Worm (Caenorhabditis elegans): ENCODE results near the gene F09C12.8.

ce11 chrII:5157525-5157924 is 45.3 kb downstream of the F09C12.8 start, which contains the start of gene srb-13:
- TF ChIP-seq nhr-12 (tag; optimal IDR thresholded peaks at IDR 0.05): no peak
- no peak for TF ChIP-seq ceh-28 (tag; optimal IDR thresholded peaks at IDR 0.05)
- TF ChIP-seq elt-3 (tag; optimal IDR thresholded peaks at IDR 0.05): no peak
- no peak for TF ChIP-seq hmg-11 (tag; optimal IDR thresholded peaks at IDR 0.05)
- no peak for TF ChIP-seq lin-39 (tag; optimal IDR thresholded peaks at IDR 0.05)
- TF ChIP-seq nhr-23 (tag; optimal IDR thresholded peaks at IDR 0.05): no peak
- no peak for TF ChIP-seq pqm-1 (tag; optimal IDR thresholded peaks at IDR 0.05)
- no peak for TF ChIP-seq ama-1 (optimal IDR thresholded peaks at IDR 0.05)
- TF ChIP-seq nhr-76 (tag; optimal IDR thresholded peaks at IDR 0.05): no peak
- no peak for TF ChIP-seq jun-1 (tag; optimal IDR thresholded peaks at IDR 0.05)
- TF ChIP-seq unc-62 (GFP tag; optimal IDR thresholded peaks at IDR 0.05): no peak
- no peak for TF ChIP-seq snpc-4 (tag; optimal IDR thresholded peaks at IDR 0.05)

All from whole organism, L3 larva.